Worm (Caenorhabditis elegans): ENCODE results near the gene rpl-35.

- TF ChIP-seq unc-62 (GFP tag; optimal IDR thresholded peaks at IDR 0.05) (no peak), lir-3 (tag; optimal IDR thresholded peaks at IDR 0.05; ENCODE audit: poor library complexity) (no peak), pqm-1 (tag; optimal IDR thresholded peaks at IDR 0.05) (no peak), snpc-4 (tag; optimal IDR thresholded peaks at IDR 0.05) (no peak), nhr-47 (tag; optimal IDR thresholded peaks at IDR 0.05) (no peak), fkh-10 (GFP tag; optimal IDR thresholded peaks at IDR 0.05) (no peak), elt-2 (tag; optimal IDR thresholded peaks at IDR 0.05) (no peak), lin-39 (tag; optimal IDR thresholded peaks at IDR 0.05) (no peak), nhr-11 (tag; optimal IDR thresholded peaks at IDR 0.05) (no peak)
These were observed 42.6 kb upstream of the rpl-35 start for ce11 chrIII:7812208-7812880.

Data from whole organism, L1 larva.